Worm (Caenorhabditis elegans) whole organism, L4/young adult: ENCODE results near the gene W09C2.9.

Experiments used
- W03F9.2 ChIP-seq: fragments of 150-350 bp; optimal IDR thresholded peaks from 2 replicates; lab custom pipeline; 2014; ENCODE audit warnings: missing biosample characterization, missing genetic modification characterization
- dao-5 ChIP-seq: sonication (generic microtip); optimal IDR thresholded peaks from 2 replicates; lab custom pipeline; 2016; ENCODE audit warnings: missing genotype, missing genetic modification characterization, moderate library complexity, missing compliant biosample characterization
- him-1 ChIP-seq: sonication (generic microtip); optimal IDR thresholded peaks from 2 replicates; lab custom pipeline; 2016; ENCODE audit warnings: missing genotype, missing genetic modification reagents, missing genetic modification characterization, missing compliant biosample characterization

W09C2.9 gene

ce11 chrIV:9588784-9589457 is 34.2 kb downstream of the W09C2.9 start, which contains the start of gene trcs-1:
trcs-1 (minus strand) TSS chrIV:9588834.
- peak; percentile 26 for TF ChIP-seq W03F9.2 (tag; lab: Kevin White, UChicago)
- no peak for TF ChIP-seq him-1 (tag; lab: Kevin White, UChicago)

- no peak for TF ChIP-seq W03F9.2 (tag; lab: Kevin White, UChicago)
- TF ChIP-seq dao-5 (tag; lab: Kevin White, UChicago), result no peak
These were observed 38.8 kb downstream of the W09C2.9 start for ce11 chrIV:9584352-9584751.

ce11 chrIV:9580021-9580420 is 43.1 kb downstream of the W09C2.9 start, which contains the start of gene npr-2:
npr-2 (minus strand) TSS chrIV:9580121.
- no peak for TF ChIP-seq him-1 (tag; lab: Kevin White, UChicago)
